Fruit fly (Drosophila melanogaster): Measurements from ENCODE around the gene CG43448.

The CG43448 gene

DNA sequence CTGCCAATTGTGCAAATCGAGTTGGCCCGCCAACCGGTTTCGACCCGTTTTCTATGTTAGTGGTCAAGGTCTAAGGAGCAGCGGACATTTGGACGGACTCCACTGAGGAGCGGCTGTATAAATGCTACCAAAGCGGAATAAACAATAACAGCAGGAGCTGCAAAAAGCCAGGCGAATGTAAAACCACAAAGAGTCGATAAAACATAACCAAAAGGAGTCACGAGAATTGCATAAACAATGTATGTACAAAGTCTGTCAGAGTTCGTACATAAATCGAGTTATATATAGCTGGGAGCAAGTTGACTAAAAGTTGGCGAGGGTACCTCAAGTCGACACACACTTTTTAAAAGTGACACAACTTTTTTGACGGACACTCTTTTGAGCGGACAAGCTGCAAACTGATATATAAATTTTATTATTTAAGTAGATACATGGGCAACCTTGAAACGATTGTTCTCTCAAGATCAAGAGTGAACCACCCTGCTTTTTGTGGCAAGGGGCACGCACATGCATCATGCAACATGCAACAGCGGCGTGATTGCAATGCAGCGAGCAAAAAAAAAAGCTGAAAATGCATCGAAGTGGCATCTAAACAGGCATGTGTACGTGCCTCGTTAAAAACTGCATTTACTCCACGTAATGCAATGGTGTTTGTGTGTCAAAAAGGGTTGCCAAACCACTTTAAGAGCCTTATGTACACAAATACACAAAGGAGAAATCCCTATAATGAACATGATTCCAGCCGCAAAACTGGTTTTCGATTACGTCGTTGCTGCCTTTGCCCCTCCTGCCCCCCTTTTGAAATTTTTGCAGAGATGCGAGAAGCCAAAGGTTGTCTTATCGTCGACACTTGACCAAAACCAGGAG lies 18.0 kb upstream of the CG43448 start (continued):
- peak; percentile 73 for TF ChIP-seq dac (GFP tag; optimal IDR thresholded peaks at IDR 0.05)
- peak; percentile 75 for TF ChIP-seq fd85E (GFP tag; optimal IDR thresholded peaks at IDR 0.05)
- peak; percentile 96 for TF ChIP-seq CG1621 (tag; optimal IDR thresholded peaks at IDR 0.05)
- peak; percentile 93 for TF ChIP-seq pdm3 (GFP tag; optimal IDR thresholded peaks at IDR 0.05)
- TF ChIP-seq dsx (GFP tag; optimal IDR thresholded peaks at IDR 0.05; ENCODE audit: poor library complexity, severe bottlenecking), result peak; percentile 99
- peak; percentile 93 for TF ChIP-seq OdsH (GFP tag; optimal IDR thresholded peaks at IDR 0.05)
- TF ChIP-seq acj6 (GFP tag; optimal IDR thresholded peaks at IDR 0.05), result peak; percentile 96
- TF ChIP-seq Ets21C (GFP tag; optimal IDR thresholded peaks at IDR 0.05), result peak; percentile 75
- TF ChIP-seq CG6792 (GFP tag; optimal IDR thresholded peaks at IDR 0.05), result peak; percentile 95
- peak; percentile 96 for TF ChIP-seq achi (GFP tag; optimal IDR thresholded peaks at IDR 0.05)
- TF ChIP-seq CG8632 (GFP tag; optimal IDR thresholded peaks at IDR 0.05), result peak; percentile 95
- TF ChIP-seq CG10631 (GFP tag; optimal IDR thresholded peaks at IDR 0.05), result peak; percentile 95
- peak; percentile 89 for TF ChIP-seq CG11762 (GFP tag; optimal IDR thresholded peaks at IDR 0.05; ENCODE audit: insufficient read depth)
- TF ChIP-seq Sox14 (GFP tag; optimal IDR thresholded peaks at IDR 0.05), result peak; percentile 95
- peak; percentile 91 for TF ChIP-seq Smox (GFP tag; optimal IDR thresholded peaks at IDR 0.05)
- TF ChIP-seq net (GFP tag; optimal IDR thresholded peaks at IDR 0.05), result peak; percentile 95
- TF ChIP-seq CG11902 (GFP tag; optimal IDR thresholded peaks at IDR 0.05), result peak; percentile 74
- TF ChIP-seq eg (GFP tag; IDR thresholded peaks at IDR 0.05), result peak; percentile 96
- peak; percentile 77 for TF ChIP-seq Blimp-1 (GFP tag; optimal IDR thresholded peaks at IDR 0.05)
- peak; percentile 76 for TF ChIP-seq cyc (GFP tag; optimal IDR thresholded peaks at IDR 0.05)

dm6 chr3R:30252882-30253281 lies 15.3 kb upstream of the CG43448 start, which contains the start of gene CG18404:
Gene CG18404, plus strand, starts transcription at chr3R:30253182.
- TF ChIP-seq Met (GFP tag; optimal IDR thresholded peaks at IDR 0.05) (no peak), CG34406 (GFP tag; optimal IDR thresholded peaks at IDR 0.05) (no peak), Ets96B (tag; optimal IDR thresholded peaks at IDR 0.05) (no peak)

DNA sequence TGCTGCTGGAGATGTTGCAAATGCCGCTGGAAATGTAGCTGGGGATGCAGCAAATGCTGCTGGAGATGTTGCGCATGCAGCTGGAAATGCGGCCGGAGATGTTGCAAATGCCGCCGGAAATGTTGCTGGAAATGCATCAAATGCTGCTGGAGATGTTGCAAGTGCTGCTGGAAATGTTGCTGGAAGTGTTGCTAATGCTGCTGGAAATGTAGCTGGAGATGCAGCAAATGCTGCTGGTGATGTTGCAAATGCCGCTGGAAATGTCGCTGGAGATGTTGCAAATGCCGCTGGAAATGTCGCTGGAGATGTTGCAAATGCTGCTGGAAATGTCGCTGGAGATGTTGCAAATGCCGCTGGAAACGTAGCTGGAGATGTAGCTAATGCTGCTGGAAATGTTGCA lies 14.8 kb upstream of the CG43448 start:
- TF ChIP-seq pdm3 (GFP tag; optimal IDR thresholded peaks at IDR 0.05), result no peak
- TF ChIP-seq topi (GFP tag; optimal IDR thresholded peaks at IDR 0.05), result no peak
- TF ChIP-seq CG32006 (GFP tag; optimal IDR thresholded peaks at IDR 0.05), result no peak
- no peak for TF ChIP-seq CG8319 (GFP tag; optimal IDR thresholded peaks at IDR 0.05)

DNA sequence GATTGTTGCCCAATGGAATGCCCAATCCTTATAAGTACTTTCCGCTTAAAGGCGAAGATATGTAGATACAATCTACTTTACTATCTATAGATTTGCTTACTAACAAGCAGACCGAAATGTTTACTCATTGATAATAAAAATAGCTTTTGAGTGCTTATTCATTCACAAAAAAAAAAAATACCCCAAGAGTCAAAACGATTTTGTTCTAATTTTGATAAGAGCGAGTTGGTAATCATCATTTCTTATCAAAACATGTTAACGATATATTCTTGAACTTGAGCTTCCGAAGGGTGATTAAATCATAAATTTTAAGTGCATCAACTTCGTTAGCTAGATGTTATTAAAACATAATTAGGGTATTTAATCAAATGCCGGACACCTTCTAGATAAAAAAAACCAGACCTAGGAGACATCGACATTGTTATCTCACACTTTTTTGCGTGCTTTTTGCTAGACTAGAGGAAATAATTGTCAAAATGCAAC lies 13.0 kb upstream of the CG43448 start, which contains the start of gene CG9682:
CG9682 (plus strand) TSS at position 433 of the 483 bp plus-strand sequence.
- TF ChIP-seq lz (GFP tag; optimal IDR thresholded peaks at IDR 0.05) (no peak), CG3032 (tag; optimal IDR thresholded peaks at IDR 0.05) (no peak), Sox14 (GFP tag; optimal IDR thresholded peaks at IDR 0.05) (no peak), CG7368 (GFP tag; optimal IDR thresholded peaks at IDR 0.05) (no peak), CG8119 (GFP tag; IDR thresholded peaks at IDR 0.05) (no peak), spab (GFP tag; optimal IDR thresholded peaks at IDR 0.05) (no peak), CG10669 (GFP tag; optimal IDR thresholded peaks at IDR 0.05) (no peak), CG8319 (GFP tag; optimal IDR thresholded peaks at IDR 0.05) (no peak)

- TF ChIP-seq CG6792 (GFP tag; optimal IDR thresholded peaks at IDR 0.05) (no peak), Gug (GFP tag; IDR thresholded peaks at IDR 0.05) (no peak)
Measured at dm6 chr3R:30249283-30249682, 11.7 kb upstream of the CG43448 start, which contains the start of gene CG34299. Gene CG34299, plus strand, starts transcription at chr3R:30249583.
